Worm (Caenorhabditis elegans): ENCODE measurements around the gene srd-36.

The srd-36 gene

DNA sequence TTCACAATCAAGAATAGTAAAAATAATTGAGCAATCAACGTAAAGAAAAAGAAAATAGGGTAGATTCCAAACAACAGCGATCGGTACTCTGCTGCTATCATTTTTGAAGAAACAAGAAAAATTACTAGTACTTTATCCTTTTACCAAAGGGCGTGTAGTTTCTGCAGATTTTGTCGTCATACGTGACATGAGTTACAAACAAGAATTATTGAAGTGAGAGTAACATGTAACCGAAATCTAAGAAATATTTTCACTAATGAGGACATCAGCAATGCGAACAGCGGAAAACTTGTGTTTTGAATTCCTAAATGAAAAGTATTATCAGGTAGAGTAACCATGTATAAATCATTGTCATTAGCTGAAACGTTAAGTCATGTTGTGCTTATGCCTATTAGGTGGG, at the start of gene srd-36:
srd-36 (minus strand) TSS at position 101 of the 400 bp plus-strand sequence.
- TF ChIP-seq fos-1 (tag; optimal IDR thresholded peaks at IDR 0.05) (no peak), nhr-77 (tag; optimal IDR thresholded peaks at IDR 0.05) (no peak)

DNA sequence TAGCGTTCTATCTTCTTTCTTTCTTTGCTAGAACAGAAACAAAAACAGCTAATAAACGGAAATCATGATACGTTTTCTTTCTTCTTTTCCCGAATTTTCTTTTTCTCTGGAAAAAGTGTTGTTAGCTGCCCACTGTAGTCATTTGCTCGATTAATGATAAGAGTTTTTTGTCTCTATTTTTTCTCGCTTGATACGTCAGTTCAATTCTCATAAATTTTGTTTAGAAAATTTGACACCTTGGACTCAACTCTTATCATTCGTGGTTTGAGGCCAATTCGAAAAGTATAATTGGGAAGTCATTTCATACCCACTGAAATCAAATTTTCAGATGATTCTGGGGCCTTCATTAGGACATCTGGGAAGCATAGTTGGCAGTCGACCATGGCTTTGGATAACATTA, 47.3 kb upstream of the srd-36 start:
- TF ChIP-seq nhr-76 (tag; optimal IDR thresholded peaks at IDR 0.05), result no peak
- no peak for TF ChIP-seq fkh-10 (GFP tag; optimal IDR thresholded peaks at IDR 0.05)
- TF ChIP-seq daf-16 (GFP tag; optimal IDR thresholded peaks at IDR 0.05), result no peak
- peak; percentile 65 for TF ChIP-seq daf-16 (tag; optimal IDR thresholded peaks at IDR 0.05)
- TF ChIP-seq lin-15B (tag; optimal IDR thresholded peaks at IDR 0.05), result no peak
- no peak for TF ChIP-seq dpl-1 (GFP tag; optimal IDR thresholded peaks at IDR 0.05)
- TF ChIP-seq nhr-10 (tag; optimal IDR thresholded peaks at IDR 0.05), result no peak
- TF ChIP-seq F26F4.8 (GFP tag; conservative IDR thresholded peaks at IDR 0.05), result no peak
- TF ChIP-seq R02D3.7 (tag; optimal IDR thresholded peaks at IDR 0.05), result no peak
- peak; percentile 62 for TF ChIP-seq dmd-6 (GFP tag; IDR thresholded peaks at IDR 0.05)
- no peak for TF ChIP-seq F44E2.7 (GFP tag; IDR thresholded peaks at IDR 0.05)
- TF ChIP-seq nhr-28 (tag; optimal IDR thresholded peaks at IDR 0.05), result peak; percentile 54
- no peak for TF ChIP-seq egl-43 (GFP tag; IDR thresholded peaks at IDR 0.05)
- no peak for TF ChIP-seq ztf-11 (tag; optimal IDR thresholded peaks at IDR 0.05)
- no peak for TF ChIP-seq nhr-11 (tag; optimal IDR thresholded peaks at IDR 0.05)
- peak; percentile 51 for TF ChIP-seq aha-1 (tag)
- peak; percentile 58 for TF ChIP-seq pqm-1 (tag; optimal IDR thresholded peaks at IDR 0.05)
- peak in 1 of 2 experiments; percentile 23 for TF ChIP-seq unc-62 (GFP tag; optimal IDR thresholded peaks at IDR 0.05 in 1 of 2)
- no peak for TF ChIP-seq unc-62 (tag; optimal IDR thresholded peaks at IDR 0.05)
- no peak for TF ChIP-seq ceh-20 (GFP tag; IDR thresholded peaks at IDR 0.05)
- no peak for TF ChIP-seq nhr-25 (tag; optimal IDR thresholded peaks at IDR 0.05; ENCODE audit: borderline replicate concordance, insufficient read depth)
- no peak for TF ChIP-seq daf-19 (GFP tag; conservative IDR thresholded peaks at IDR 0.05)
- no peak for TF ChIP-seq egl-27 (tag; optimal IDR thresholded peaks at IDR 0.05)
- TF ChIP-seq nhr-6 (tag; optimal IDR thresholded peaks at IDR 0.05), result no peak
- TF ChIP-seq lir-3 (tag; optimal IDR thresholded peaks at IDR 0.05), result no peak
- TF ChIP-seq skn-1 (tag; optimal IDR thresholded peaks at IDR 0.05), result no peak
- peak; percentile 20 for TF ChIP-seq dve-1 (tag; optimal IDR thresholded peaks at IDR 0.05; ENCODE audit: insufficient read depth)
- TF ChIP-seq hlh-11 (tag; optimal IDR thresholded peaks at IDR 0.05), result peak; percentile 62
- TF ChIP-seq ama-1 (optimal IDR thresholded peaks at IDR 0.05), result no peak
- no peak for TF ChIP-seq ceh-32 (tag; optimal IDR thresholded peaks at IDR 0.05; ENCODE audit: poor library complexity)
- no peak for TF ChIP-seq lim-7 (GFP tag; IDR thresholded peaks at IDR 0.05)
- TF ChIP-seq Y48G9A.11 (GFP tag; IDR thresholded peaks at IDR 0.05), result no peak
- no peak for TF ChIP-seq lin-39 (tag; optimal IDR thresholded peaks at IDR 0.05)
- no peak for TF ChIP-seq mdl-1 (tag; optimal IDR thresholded peaks at IDR 0.05)
- TF ChIP-seq unc-130 (GFP tag; optimal IDR thresholded peaks at IDR 0.05), result no peak

DNA sequence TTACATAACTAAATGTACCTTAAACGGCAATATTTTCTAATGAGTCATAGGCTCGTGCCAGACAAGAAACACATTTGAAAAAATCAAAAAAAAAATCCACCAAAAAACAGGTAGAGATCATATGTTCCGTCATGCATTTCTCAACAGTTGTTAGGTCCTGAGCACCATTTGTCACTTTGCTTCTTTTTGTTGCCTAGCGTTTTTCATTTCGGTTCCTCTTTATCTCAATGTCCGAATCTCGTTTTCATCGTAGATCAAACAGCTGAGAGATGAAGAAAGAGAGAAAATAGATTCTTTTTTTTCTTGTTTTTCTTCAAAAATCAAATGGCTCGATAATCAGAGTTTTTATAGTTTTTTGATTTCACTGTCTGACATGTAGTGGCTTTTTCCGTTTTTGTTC, 46.4 kb upstream of the srd-36 start:
- no peak for TF ChIP-seq ceh-28 (tag; optimal IDR thresholded peaks at IDR 0.05)
- TF ChIP-seq egl-43 (GFP tag; IDR thresholded peaks at IDR 0.05), result no peak
- no peak for TF ChIP-seq pha-4 (GFP tag; IDR thresholded peaks at IDR 0.05)
- TF ChIP-seq pha-4 (tag; optimal IDR thresholded peaks at IDR 0.05), result no peak
- peak in 1 of 2 experiments; percentile 85 for TF ChIP-seq unc-62 (GFP tag; optimal IDR thresholded peaks at IDR 0.05 in 1 of 2)
- no peak for TF ChIP-seq unc-62 (tag; optimal IDR thresholded peaks at IDR 0.05)
- no peak for TF ChIP-seq dmd-8 (GFP tag; IDR thresholded peaks at IDR 0.05)
- TF ChIP-seq dmd-6 (GFP tag; IDR thresholded peaks at IDR 0.05), result no peak
- TF ChIP-seq lin-29 (GFP tag; IDR thresholded peaks at IDR 0.05), result no peak
- TF ChIP-seq daf-16 (GFP tag; optimal IDR thresholded peaks at IDR 0.05), result peak in 1 of 2 experiments; percentile 81
- no peak for TF ChIP-seq daf-16 (tag; optimal IDR thresholded peaks at IDR 0.05)
- peak; percentile 67 for TF ChIP-seq hlh-11 (tag; optimal IDR thresholded peaks at IDR 0.05)
- peak; percentile 46 for TF ChIP-seq hlh-30 (tag; optimal IDR thresholded peaks at IDR 0.05; ENCODE audit: insufficient read depth)
- TF ChIP-seq nhr-11 (tag; optimal IDR thresholded peaks at IDR 0.05), result peak; percentile 25

All from whole organism, L4 larva.